Fruit fly (Drosophila melanogaster) whole organism, embryonic: ENCODE data around the gene CG12379.
A peak's percentile ranks its signal among the peaks of the same experiment; 100 is the strongest.

Experiments used
- BEAF-32 ChIP-seq: fragments of 200-800 bp; sonication (Bioruptor generic); optimal IDR thresholded peaks from 3 replicates; lab custom pipeline; 2017; ENCODE audit warnings: missing biosample characterization, missing genetic modification characterization, mild to moderate bottlenecking, moderate library complexity, missing genetic modification reagents
- CG10147 ChIP-seq: fragments of 200-800 bp; sonication (Bioruptor generic); optimal IDR thresholded peaks from 2 replicates; lab custom pipeline; 2019; ENCODE audit warnings: missing biosample characterization, mild to moderate bottlenecking, missing genetic modification characterization, moderate library complexity
- CG10209 ChIP-seq: fragments of 200-800 bp; sonication (Bioruptor generic); optimal IDR thresholded peaks from 3 replicates; lab custom pipeline; 2017; ENCODE audit warnings: missing biosample characterization, mild to moderate bottlenecking, missing genetic modification characterization, missing genetic modification reagents
- CG11093 ChIP-seq: fragments of 200-800 bp; sonication (Bioruptor generic); IDR thresholded peaks from 3 replicates; pipeline ENCODE4 v1.3.6; 2022; ENCODE audit warnings: missing biosample characterization, missing genetic modification characterization
- CG12104 ChIP-seq: fragments of 200-800 bp; sonication (Bioruptor generic); optimal IDR thresholded peaks from 3 replicates; lab custom pipeline; 2016; ENCODE audit warnings: missing biosample characterization, missing genetic modification characterization
- CG13624 ChIP-seq: fragments of 200-800 bp; sonication (Bioruptor generic); optimal IDR thresholded peaks from 2 replicates; lab custom pipeline; 2016; ENCODE audit warnings: missing biosample characterization, missing genetic modification characterization
- CG14667 ChIP-seq: fragments of 200-800 bp; sonication (Bioruptor generic); IDR thresholded peaks from 2 replicates; pipeline ENCODE4 v1.3.6; 2022; ENCODE audit warnings: missing biosample characterization, missing genetic modification characterization
- CG14860 ChIP-seq: fragments of 200-800 bp; sonication (Bioruptor generic); IDR thresholded peaks from 3 replicates; pipeline ENCODE4 v1.3.6; 2022; ENCODE audit warnings: missing biosample characterization, missing genetic modification characterization; ENCODE audit not compliant: partially characterized antibody
- CG17568 ChIP-seq: fragments of 200-800 bp; sonication (Bioruptor generic); optimal IDR thresholded peaks from 2 replicates; lab custom pipeline; 2018; ENCODE audit warnings: missing biosample characterization, mild to moderate bottlenecking, missing genetic modification characterization, moderate library complexity
- CG17802 ChIP-seq: fragments of 200-800 bp; sonication (Bioruptor generic); optimal IDR thresholded peaks from 2 replicates; lab custom pipeline; 2018; ENCODE audit warnings: missing biosample characterization, mild to moderate bottlenecking, missing genetic modification characterization, moderate library complexity
- CG17912 ChIP-seq: fragments of 200-800 bp; sonication (Bioruptor generic); optimal IDR thresholded peaks from 2 replicates; lab custom pipeline; 2018; ENCODE audit warnings: missing biosample characterization, mild to moderate bottlenecking, missing genetic modification characterization
- CG1832 ChIP-seq: fragments of 200-800 bp; sonication (Bioruptor generic); optimal IDR thresholded peaks from 2 replicates; lab custom pipeline; 2017; ENCODE audit warnings: missing biosample characterization, mild to moderate bottlenecking, missing genetic modification characterization, inconsistent platforms
- CG2129 ChIP-seq: fragments of 200-800 bp; sonication (Bioruptor generic); IDR thresholded peaks from 2 replicates; pipeline ENCODE4 v1.3.6; 2022; ENCODE audit warnings: missing biosample characterization, missing genetic modification characterization; ENCODE audit not compliant: partially characterized antibody
- CG30020 ChIP-seq: fragments of 200-800 bp; optimal IDR thresholded peaks from 2 replicates; lab custom pipeline; 2019; ENCODE audit warnings: missing biosample characterization, mild to moderate bottlenecking, missing genetic modification characterization, moderate library complexity
- CG34224 ChIP-seq: fragments of 200-800 bp; sonication (Bioruptor generic); IDR thresholded peaks from 3 replicates; pipeline ENCODE4 v1.3.6; 2022; ENCODE audit warnings: missing biosample characterization, missing genetic modification characterization; ENCODE audit not compliant: partially characterized antibody
- CG34422 ChIP-seq: fragments of 200-800 bp; sonication (Bioruptor generic); IDR thresholded peaks from 3 replicates; pipeline ENCODE4 v1.3.6; 2022; ENCODE audit warnings: missing biosample characterization, missing genetic modification characterization
- CG3838 ChIP-seq: fragments of 200-800 bp; sonication (Bioruptor generic); optimal IDR thresholded peaks from 3 replicates; lab custom pipeline; 2016; ENCODE audit warnings: missing biosample characterization, missing genetic modification characterization
- CG3995 ChIP-seq: fragments of 200-800 bp; sonication (Bioruptor generic); optimal IDR thresholded peaks from 3 replicates; lab custom pipeline; 2016; ENCODE audit warnings: missing biosample characterization, missing genetic modification characterization
- CG4282 ChIP-seq: fragments of 200-800 bp; sonication (Bioruptor generic); optimal IDR thresholded peaks from 2 replicates; lab custom pipeline; 2016; ENCODE audit warnings: missing biosample characterization, missing genetic modification characterization
- CG4328 ChIP-seq: fragments of 200-800 bp; sonication (Bioruptor generic); optimal IDR thresholded peaks from 3 replicates; lab custom pipeline; 2017; ENCODE audit warnings: missing biosample characterization, missing genetic modification reagents, missing genetic modification characterization
- CG4424 ChIP-seq: fragments of 200-800 bp; sonication (Bioruptor generic); optimal IDR thresholded peaks from 3 replicates; lab custom pipeline; 2016; ENCODE audit warnings: missing biosample characterization, missing genetic modification characterization
- CG4730 ChIP-seq: fragments of 200-800 bp; sonication (Bioruptor generic); IDR thresholded peaks from 2 replicates; pipeline ENCODE4 v1.3.6; 2022; ENCODE audit warnings: missing biosample characterization, missing genetic modification characterization
- CG4820 ChIP-seq: fragments of 200-800 bp; sonication (Bioruptor generic); optimal IDR thresholded peaks from 3 replicates; lab custom pipeline; 2016; ENCODE audit warnings: missing biosample characterization, missing genetic modification characterization
- CG7963 ChIP-seq: fragments of 200-800 bp; sonication (Bioruptor generic); IDR thresholded peaks from 3 replicates; pipeline ENCODE4 v1.3.6; 2022; ENCODE audit warnings: missing biosample characterization, missing genetic modification characterization; ENCODE audit not compliant: partially characterized antibody
- CG8089 ChIP-seq: fragments of 200-800 bp; sonication (Bioruptor generic); optimal IDR thresholded peaks from 3 replicates; lab custom pipeline; 2016; ENCODE audit warnings: missing biosample characterization, missing genetic modification characterization
- CoRest ChIP-seq: fragments of 200-800 bp; sonication (Bioruptor generic); optimal IDR thresholded peaks from 3 replicates; lab custom pipeline; 2018; ENCODE audit warnings: missing biosample characterization, mild to moderate bottlenecking, missing genetic modification characterization, moderate library complexity
- Dfd ChIP-seq, 2 experiments: fragments of >200 bp; optimal IDR thresholded peaks; 2 replicates each; lab custom pipeline; 2017; ENCODE audit warnings: missing biosample characterization in 2 of 2, missing genetic modification characterization in 2 of 2
- E2f2 ChIP-seq: fragments of 200-800 bp; sonication (Bioruptor generic); IDR thresholded peaks from 2 replicates; pipeline ENCODE4 v1.3.6; 2022; ENCODE audit warnings: missing biosample characterization, missing genetic modification characterization
- Ets65A ChIP-seq: fragments of 200-800 bp; sonication (Bioruptor generic); peaks from one replicate; lab custom pipeline; 2016; ENCODE audit warnings: missing biosample characterization, missing genetic modification characterization
- Ptx1 ChIP-seq: fragments of 200-800 bp; sonication (Bioruptor generic); IDR thresholded peaks from 2 replicates; pipeline ENCODE4 v1.3.6; 2022; ENCODE audit warnings: missing biosample characterization, missing genetic modification characterization
- Sin3A ChIP-seq: fragments of >200 bp; optimal IDR thresholded peaks from 2 replicates; lab custom pipeline; 2018
- Sry-β ChIP-seq: fragments of 200-800 bp; sonication (Bioruptor generic); optimal IDR thresholded peaks from 2 replicates; lab custom pipeline; 2018; ENCODE audit warnings: missing biosample characterization, mild to moderate bottlenecking, missing genetic modification characterization, moderate library complexity
- Vsx1 ChIP-seq: fragments of 200-800 bp; sonication (Bioruptor generic); optimal IDR thresholded peaks from 2 replicates; lab custom pipeline; 2017; ENCODE audit warnings: missing biosample characterization, mild to moderate bottlenecking, missing genetic modification characterization, missing genetic modification reagents
- amos ChIP-seq: fragments of 200-800 bp; sonication (Bioruptor generic); IDR thresholded peaks from 2 replicates; pipeline ENCODE4 v1.3.6; 2022; ENCODE audit warnings: missing biosample characterization, missing genetic modification characterization; ENCODE audit not compliant: partially characterized antibody
- crol ChIP-seq: fragments of 200-800 bp; sonication (Bioruptor generic); IDR thresholded peaks from 2 replicates; pipeline ENCODE4 v1.3.6; 2022; ENCODE audit warnings: missing biosample characterization, missing genetic modification characterization
- da ChIP-seq: fragments of 200-800 bp; sonication (Bioruptor generic); optimal IDR thresholded peaks from 2 replicates; lab custom pipeline; 2016; ENCODE audit warnings: missing biosample characterization, missing genetic modification characterization
- exex ChIP-seq: fragments of 200-800 bp; sonication (Bioruptor generic); optimal IDR thresholded peaks from 4 replicates; lab custom pipeline; 2018; ENCODE audit warnings: missing biosample characterization, mild to moderate bottlenecking, missing genetic modification characterization, moderate library complexity
- fu2 ChIP-seq: fragments of 200-800 bp; sonication (Bioruptor generic); optimal IDR thresholded peaks from 2 replicates; lab custom pipeline; 2016; ENCODE audit warnings: missing biosample characterization, missing genetic modification characterization
- h ChIP-seq: fragments of >200 bp; optimal IDR thresholded peaks from 2 replicates; lab custom pipeline; 2017
- insv ChIP-seq, 2 experiments: fragments of 200-800 bp; sonication (Bioruptor generic); optimal IDR thresholded peaks; 3 replicates each; lab custom pipeline; 2016 to 2018; ENCODE audit warnings: missing biosample characterization in 2 of 2, missing genetic modification characterization in 2 of 2
- jumu ChIP-seq: fragments of 200-800 bp; sonication (Bioruptor generic); optimal IDR thresholded peaks from 3 replicates; lab custom pipeline; 2016; ENCODE audit warnings: missing biosample characterization, missing genetic modification characterization
- psq ChIP-seq: fragments of 200-800 bp; sonication (Bioruptor generic); optimal IDR thresholded peaks from 2 replicates; lab custom pipeline; 2017; ENCODE audit warnings: missing biosample characterization, missing genetic modification characterization
- pum ChIP-seq: fragments of 200-800 bp; sonication (Bioruptor generic); optimal IDR thresholded peaks from 2 replicates; lab custom pipeline; 2016; ENCODE audit warnings: missing biosample characterization, missing genetic modification characterization
- pzg ChIP-seq: fragments of 200-800 bp; sonication (Bioruptor generic); optimal IDR thresholded peaks from 3 replicates; lab custom pipeline; 2018; ENCODE audit warnings: missing biosample characterization, mild to moderate bottlenecking, missing genetic modification characterization, moderate library complexity
- sisA ChIP-seq: fragments of 200-800 bp; sonication (Bioruptor generic); IDR thresholded peaks from 2 replicates; pipeline ENCODE4 v1.3.6; 2022; ENCODE audit warnings: missing biosample characterization, missing genetic modification characterization
- slp2 ChIP-seq: fragments of 200-800 bp; sonication (Bioruptor generic); optimal IDR thresholded peaks from 2 replicates; lab custom pipeline; 2016; ENCODE audit warnings: missing biosample characterization, missing genetic modification characterization
- sob ChIP-seq: fragments of 200-800 bp; sonication (Bioruptor generic); IDR thresholded peaks from 2 replicates; pipeline ENCODE4 v1.3.6; 2022; ENCODE audit warnings: missing biosample characterization, missing genetic modification characterization
- trem ChIP-seq: fragments of 200-800 bp; optimal IDR thresholded peaks from 3 replicates; lab custom pipeline; 2019; ENCODE audit warnings: missing biosample characterization, mild to moderate bottlenecking, missing genetic modification characterization, moderate library complexity
- trh ChIP-seq: fragments of 200-800 bp; sonication (Bioruptor generic); optimal IDR thresholded peaks from 2 replicates; lab custom pipeline; 2016; ENCODE audit warnings: missing biosample characterization, missing genetic modification characterization
- tup ChIP-seq: fragments of 200-800 bp; sonication (Bioruptor generic); optimal IDR thresholded peaks from 2 replicates; lab custom pipeline; 2016; ENCODE audit warnings: missing biosample characterization, mild to moderate bottlenecking, missing genetic modification characterization, moderate library complexity
- vnd ChIP-seq: fragments of 200-800 bp; sonication (Bioruptor generic); IDR thresholded peaks from 3 replicates; pipeline ENCODE4 v1.3.6; 2022; ENCODE audit warnings: missing biosample characterization, missing genetic modification characterization; ENCODE audit not compliant: partially characterized antibody
- z ChIP-seq: fragments of 200-800 bp; sonication (Bioruptor generic); IDR thresholded peaks from 3 replicates; pipeline ENCODE4 v1.3.6; 2022; ENCODE audit warnings: missing biosample characterization, missing genetic modification characterization

The CG12379 gene

dm6 chrX:15731968-15732367, 1.8 kb downstream of the CG12379 start, which contains the start of gene CG8191 (continued):
- TF ChIP-seq insv (GFP tag; optimal IDR thresholded peaks at IDR 0.05; lab: Kevin White, UChicago): no peak
- no peak for TF ChIP-seq Sin3A (lab: Kevin White, UChicago)
- TF ChIP-seq CG1832: no peak
- no peak for TF ChIP-seq CG8089 (GFP tag; lab: Kevin White, UChicago)
- TF ChIP-seq da: no peak
- TF ChIP-seq CG4730 (GFP tag; lab: Robert Waterston, UW): no peak
- TF ChIP-seq CG4424 (GFP tag; lab: Kevin White, UChicago): no peak
- peak; percentile 61; the same call in 2 of the 3 replicates for TF ChIP-seq vnd
- no peak for TF ChIP-seq psq (GFP tag; lab: Kevin White, UChicago)
- no peak for TF ChIP-seq CG10209 (GFP tag; lab: Kevin White, UChicago)
- no peak for TF ChIP-seq Dfd (GFP tag; optimal IDR thresholded peaks at IDR 0.05; lab: Kevin White, UChicago)
- TF ChIP-seq CG4282: no peak
- TF ChIP-seq h (lab: Kevin White, UChicago): no peak
- peak; percentile 68 for TF ChIP-seq BEAF-32 (GFP tag; lab: Kevin White, UChicago)
- peak; percentile 61; the same call in 1 of the 3 replicates for TF ChIP-seq CG7963 (GFP tag; lab: Robert Waterston, UW)
- TF ChIP-seq sisA: no peak
- peak; percentile 17 for TF ChIP-seq Sry-β
- no peak for TF ChIP-seq CoRest (tag; lab: Kevin White, UChicago)
- peak; percentile 88 for TF ChIP-seq CG3995 (GFP tag; lab: Kevin White, UChicago)
- TF ChIP-seq E2f2 (GFP tag; lab: Robert Waterston, UW): peak; percentile 87
- TF ChIP-seq CG17802 (tag; lab: Kevin White, UChicago): no peak
- no peak for TF ChIP-seq fu2 (GFP tag; lab: Kevin White, UChicago)
- no peak for TF ChIP-seq CG4328
- no peak; the same call in 2 of the 3 replicates for TF ChIP-seq CG34422 (GFP tag; lab: Robert Waterston, UW)
- no peak for TF ChIP-seq jumu
- peak; percentile 80 for TF ChIP-seq CG34224 (GFP tag; lab: Robert Waterston, UW)
- TF ChIP-seq CG11093: no peak
- peak; percentile 45; the same call in 1 of the 2 replicates for TF ChIP-seq CG2129 (GFP tag; lab: Robert Waterston, UW)
- TF ChIP-seq CG10147 (GFP tag; lab: Kevin White, UChicago): no peak
- no peak for TF ChIP-seq sob (GFP tag; lab: Robert Waterston, UW)
- no peak for TF ChIP-seq CG12104 (GFP tag; lab: Kevin White, UChicago)
- no peak for TF ChIP-seq CG3838
- TF ChIP-seq CG30020 (tag; lab: Kevin White, UChicago): no peak
- no peak for TF ChIP-seq exex (tag; lab: Kevin White, UChicago)
- TF ChIP-seq pum (GFP tag; lab: Kevin White, UChicago): no peak
- TF ChIP-seq Ets65A (GFP tag; lab: Kevin White, UChicago): no peak
- TF ChIP-seq Ptx1: no peak
- no peak for TF ChIP-seq Vsx1
- TF ChIP-seq z (GFP tag; lab: Robert Waterston, UW): no peak
- no peak for TF ChIP-seq CG13624 (GFP tag; lab: Kevin White, UChicago)
- no peak for TF ChIP-seq tup (GFP tag; lab: Kevin White, UChicago)
- TF ChIP-seq CG17912 (GFP tag; lab: Kevin White, UChicago): no peak
- TF ChIP-seq CG17568 (GFP tag; lab: Kevin White, UChicago): no peak
- no peak for TF ChIP-seq CG14667 (GFP tag; lab: Robert Waterston, UW)
- TF ChIP-seq trh (GFP tag; lab: Kevin White, UChicago): no peak
- peak; percentile 44 for TF ChIP-seq pzg (GFP tag; lab: Kevin White, UChicago)
- peak; percentile 38; the same call in 2 of the 3 replicates for TF ChIP-seq CG14860 (GFP tag; lab: Robert Waterston, UW)
- no peak for TF ChIP-seq slp2 (GFP tag; lab: Kevin White, UChicago)
- peak; percentile 72 for TF ChIP-seq amos
- no peak for TF ChIP-seq trem (tag; lab: Kevin White, UChicago)
- TF ChIP-seq crol: no peak
- TF ChIP-seq CG4820 (GFP tag; lab: Kevin White, UChicago): no peak
